Fruit fly (Drosophila melanogaster): ENCODE results near the gene Tmem43.

Tmem43 gene

DNA sequence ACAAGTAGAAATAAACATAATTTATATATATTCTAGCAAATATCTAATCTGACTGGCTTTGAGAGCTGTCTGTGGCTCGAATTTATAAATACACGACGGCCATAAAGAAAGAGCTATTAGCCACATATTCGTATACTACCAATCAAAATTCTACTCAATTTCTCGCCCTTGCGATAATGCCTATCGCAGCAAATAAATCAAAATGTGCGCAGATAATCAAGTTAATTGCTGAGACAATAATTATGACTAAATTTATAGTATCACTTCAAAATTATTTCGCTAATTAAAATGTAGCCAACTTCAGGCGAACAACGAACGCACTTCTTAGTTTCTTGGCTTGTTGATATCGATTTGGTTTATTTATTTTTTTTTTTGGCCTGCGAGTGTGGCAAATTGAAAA, 36.9 kb upstream of the Tmem43 start (continued):
- no peak for TF ChIP-seq CG5245 (GFP tag; optimal IDR thresholded peaks at IDR 0.05)
- peak; percentile 95 for TF ChIP-seq mirr (GFP tag; optimal IDR thresholded peaks at IDR 0.05)
- TF ChIP-seq lbe (GFP tag; optimal IDR thresholded peaks at IDR 0.05), result peak; percentile 16
- TF ChIP-seq Hmx (GFP tag; optimal IDR thresholded peaks at IDR 0.05), result no peak
- TF ChIP-seq Chrac-16 (GFP tag; optimal IDR thresholded peaks at IDR 0.05), result no peak
- TF ChIP-seq CG17829 (tag; optimal IDR thresholded peaks at IDR 0.05), result no peak
- no peak for TF ChIP-seq gce (GFP tag; IDR thresholded peaks at IDR 0.05)
- TF ChIP-seq CG18262 (tag; optimal IDR thresholded peaks at IDR 0.05), result no peak

DNA sequence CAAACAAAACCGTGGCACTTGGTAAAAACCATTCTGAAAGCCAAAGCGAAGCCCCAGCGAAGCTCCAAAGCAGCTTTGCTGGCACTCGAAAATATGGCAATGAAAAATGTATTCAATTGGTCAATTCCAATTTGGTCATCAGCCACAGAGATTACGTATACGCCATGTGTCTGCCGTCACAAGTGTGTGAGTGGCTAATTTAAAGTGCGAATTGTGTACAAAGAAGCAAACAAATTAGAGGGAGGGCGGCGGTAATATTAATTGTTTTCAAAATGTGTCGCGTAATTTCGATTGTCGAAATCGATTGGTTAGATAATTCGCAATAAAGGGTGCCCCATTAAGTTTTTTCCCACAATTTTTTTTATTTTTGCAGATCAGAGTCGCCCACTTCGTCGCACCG, 34.9 kb upstream of the Tmem43 start:
- TF ChIP-seq nau (GFP tag; optimal IDR thresholded peaks at IDR 0.05) (no peak), CG7372 (GFP tag; IDR thresholded peaks at IDR 0.05) (peak; percentile 51; the same call in 1 of the 2 replicates), CG1602 (GFP tag; optimal IDR thresholded peaks at IDR 0.05) (no peak), exex (tag; optimal IDR thresholded peaks at IDR 0.05) (peak; percentile 85), CG33557 (GFP tag; optimal IDR thresholded peaks at IDR 0.05) (no peak), ftz-f1 (GFP tag; optimal IDR thresholded peaks at IDR 0.05) (no peak), CG2199 (GFP tag; IDR thresholded peaks at IDR 0.05) (no peak), Med (GFP tag) (peak; percentile 17), ato (GFP tag; IDR thresholded peaks at IDR 0.05; ENCODE audit: partially characterized antibody) (no peak)

- TF ChIP-seq Dip3 (GFP tag; optimal IDR thresholded peaks at IDR 0.05) (no peak), CG32772 (GFP tag; IDR thresholded peaks at IDR 0.05) (no peak), unc-4 (GFP tag; IDR thresholded peaks at IDR 0.05; ENCODE audit: partially characterized antibody) (no peak), nerfin-1 (tag; optimal IDR thresholded peaks at IDR 0.05) (peak; percentile 41), peb (GFP tag; IDR thresholded peaks at IDR 0.05) (no peak), CG31388 (GFP tag; optimal IDR thresholded peaks at IDR 0.05) (no peak), CG12104 (GFP tag; optimal IDR thresholded peaks at IDR 0.05) (no peak), CG10565 (GFP tag; optimal IDR thresholded peaks at IDR 0.05) (no peak), sd (tag; optimal IDR thresholded peaks at IDR 0.05) (peak; percentile 85), bbx (GFP tag; IDR thresholded peaks at IDR 0.05; ENCODE audit: partially characterized antibody) (peak; percentile 46), ind (GFP tag; optimal IDR thresholded peaks at IDR 0.05) (no peak), otp (GFP tag; IDR thresholded peaks at IDR 0.05) (no peak), CkIIα-i1 (GFP tag; IDR thresholded peaks at IDR 0.05) (no peak), trem (tag; optimal IDR thresholded peaks at IDR 0.05) (no peak), luna (GFP tag; optimal IDR thresholded peaks at IDR 0.05) (no peak), CG18599 (GFP tag; optimal IDR thresholded peaks at IDR 0.05) (peak; percentile 32), gsb-n (tag; optimal IDR thresholded peaks at IDR 0.05) (no peak), jumu (GFP tag; optimal IDR thresholded peaks at IDR 0.05) (no peak), dysf (GFP tag; IDR thresholded peaks at IDR 0.05) (no peak), row (GFP tag; IDR thresholded peaks at IDR 0.05) (no peak), Hey (tag; optimal IDR thresholded peaks at IDR 0.05) (peak; percentile 4), CG7839 (tag; optimal IDR thresholded peaks at IDR 0.05) (no peak), sug (tag; optimal IDR thresholded peaks at IDR 0.05) (peak; percentile 56), CG11723 (GFP tag; optimal IDR thresholded peaks at IDR 0.05) (no peak), Hmr (GFP tag; optimal IDR thresholded peaks at IDR 0.05) (no peak), Fer3 (tag; optimal IDR thresholded peaks at IDR 0.05) (no peak), mirr (GFP tag; optimal IDR thresholded peaks at IDR 0.05) (peak; percentile 74), bowl (GFP tag; IDR thresholded peaks at IDR 0.05) (no peak), Hr51 (GFP tag; optimal IDR thresholded peaks at IDR 0.05) (no peak), Sry-β (GFP tag; optimal IDR thresholded peaks at IDR 0.05) (no peak), HmgZ (tag; optimal IDR thresholded peaks at IDR 0.05) (peak; percentile 48), Asciz (GFP tag; optimal IDR thresholded peaks at IDR 0.05) (no peak), CG13624 (GFP tag; optimal IDR thresholded peaks at IDR 0.05) (no peak)
Observed at dm6 chr3L:7947880-7948286, 33.0 kb upstream of the Tmem43 start, which contains the start of gene exex. TSS of gene exex (plus strand) at chr3L:7948186.
